Worm (Caenorhabditis elegans) whole organism, mixed stage, embryonic: ENCODE measurements around the gene Y61A9LA.10.

Experiments used
- M03D4.4 ChIP-seq: sonication (generic microtip); optimal IDR thresholded peaks from 2 replicates; lab custom pipeline; 2017; ENCODE audit warnings: mild to moderate bottlenecking, missing genetic modification characterization, missing compliant biosample characterization
- bed-3 ChIP-seq: fragments of 200-800 bp; sonication (Bioruptor generic); optimal IDR thresholded peaks from 3 replicates; lab custom pipeline; 2018; ENCODE audit warnings: mild to moderate bottlenecking, missing genetic modification characterization, moderate library complexity, missing compliant biosample characterization
- blmp-1 ChIP-seq: fragments of 150-350 bp; optimal IDR thresholded peaks from 2 replicates; lab custom pipeline; 2014; ENCODE audit warnings: missing biosample characterization, missing genetic modification characterization
- ceh-39 ChIP-seq: fragments of 150-350 bp; optimal IDR thresholded peaks from 2 replicates; lab custom pipeline; 2014; ENCODE audit warnings: missing biosample characterization, missing genetic modification characterization
- ceh-43 ChIP-seq: fragments of 200-800 bp; sonication (Bioruptor generic); optimal IDR thresholded peaks from 2 replicates; lab custom pipeline; 2018; ENCODE audit warnings: mild to moderate bottlenecking, missing genetic modification characterization, moderate library complexity, missing compliant biosample characterization
- ceh-83 ChIP-seq: fragments of 200-800 bp; sonication (Bioruptor generic); optimal IDR thresholded peaks from 2 replicates; lab custom pipeline; 2018; ENCODE audit warnings: mild to moderate bottlenecking, missing genetic modification characterization, missing compliant biosample characterization
- ces-1 ChIP-seq: fragments of 150-350 bp; optimal IDR thresholded peaks from 2 replicates; lab custom pipeline; 2014; ENCODE audit warnings: missing biosample characterization, missing genetic modification reagents, missing genetic modification characterization
- cnd-1 ChIP-seq: fragments of 200-800 bp; sonication (Bioruptor generic); optimal IDR thresholded peaks from 2 replicates; lab custom pipeline; 2018; ENCODE audit warnings: mild to moderate bottlenecking, missing genetic modification characterization, missing compliant biosample characterization
- drap-1 ChIP-seq: fragments of 200-800 bp; sonication (Bioruptor generic); optimal IDR thresholded peaks from 3 replicates; lab custom pipeline; 2018; ENCODE audit warnings: mild to moderate bottlenecking, missing genetic modification characterization, missing compliant biosample characterization
- elt-1 ChIP-seq: sonication (generic microtip); optimal IDR thresholded peaks from 2 replicates; lab custom pipeline; 2017; ENCODE audit warnings: missing genetic modification characterization, mild to moderate bottlenecking, missing compliant biosample characterization, antibody characterized with exemption, moderate library complexity, borderline replicate concordance; ENCODE audit not compliant: insufficient read depth
- elt-3 ChIP-seq: fragments of 150-350 bp; optimal IDR thresholded peaks from 2 replicates; lab custom pipeline; 2014; ENCODE audit warnings: missing biosample characterization, missing genetic modification characterization
- flh-1 ChIP-seq: fragments of 200-800 bp; sonication (Bioruptor generic); optimal IDR thresholded peaks from 2 replicates; lab custom pipeline; 2018; ENCODE audit warnings: mild to moderate bottlenecking, missing genetic modification characterization, moderate library complexity, missing compliant biosample characterization
- ham-2 ChIP-seq: fragments of 200-800 bp; sonication (Bioruptor generic); optimal IDR thresholded peaks from 2 replicates; lab custom pipeline; 2018; ENCODE audit warnings: mild to moderate bottlenecking, missing genetic modification characterization, missing compliant biosample characterization
- hlh-1 ChIP-seq: fragments of 150-350 bp; optimal IDR thresholded peaks from 2 replicates; lab custom pipeline; 2014; ENCODE audit warnings: missing biosample characterization, missing genetic modification reagents, missing genetic modification characterization
- lin-13 ChIP-seq: fragments of 150-350 bp; optimal IDR thresholded peaks from 2 replicates; lab custom pipeline; 2014; ENCODE audit warnings: missing biosample characterization, missing genetic modification characterization
- lin-32 ChIP-seq: fragments of 200-800 bp; sonication (Bioruptor generic); optimal IDR thresholded peaks from 2 replicates; lab custom pipeline; 2018; ENCODE audit warnings: mild to moderate bottlenecking, missing genetic modification characterization, missing compliant biosample characterization
- lsy-2 ChIP-seq: fragments of 150-350 bp; optimal IDR thresholded peaks from 2 replicates; lab custom pipeline; 2014; ENCODE audit warnings: missing biosample characterization, missing genetic modification characterization
- mab-5 ChIP-seq: fragments of 150-350 bp; optimal IDR thresholded peaks from 2 replicates; lab custom pipeline; 2014; ENCODE audit warnings: missing biosample characterization, missing genetic modification characterization
- mep-1 ChIP-seq: fragments of 150-350 bp; optimal IDR thresholded peaks from 2 replicates; lab custom pipeline; 2017; ENCODE audit warnings: missing biosample characterization, missing genetic modification reagents, missing genetic modification characterization, inconsistent platforms
- mls-2 ChIP-seq: sonication (generic microtip); optimal IDR thresholded peaks from 2 replicates; lab custom pipeline; 2016; ENCODE audit warnings: mild to moderate bottlenecking, missing genetic modification characterization, moderate library complexity, missing compliant biosample characterization
- nhr-12 ChIP-seq: fragments of 150-350 bp; optimal IDR thresholded peaks from 2 replicates; lab custom pipeline; 2014; ENCODE audit warnings: missing biosample characterization, missing genetic modification characterization
- nhr-2 ChIP-seq: fragments of 150-350 bp; optimal IDR thresholded peaks from 2 replicates; lab custom pipeline; 2014; ENCODE audit warnings: missing biosample characterization, missing genetic modification characterization
- nhr-237 ChIP-seq: fragments of 150-350 bp; optimal IDR thresholded peaks from 2 replicates; lab custom pipeline; 2014; ENCODE audit warnings: missing biosample characterization, missing genetic modification characterization
- nhr-28 ChIP-seq: fragments of 150-350 bp; optimal IDR thresholded peaks from 2 replicates; lab custom pipeline; 2014; ENCODE audit warnings: missing biosample characterization, missing genetic modification characterization
- nhr-76 ChIP-seq: sonication (generic microtip); optimal IDR thresholded peaks from 2 replicates; lab custom pipeline; 2017; ENCODE audit warnings: missing biosample characterization, missing genetic modification characterization
- pha-4 ChIP-seq: fragments of 150-350 bp; optimal IDR thresholded peaks from 2 replicates; lab custom pipeline; 2018; ENCODE audit warnings: missing biosample characterization, missing genetic modification reagents, missing genetic modification characterization
- sem-2 ChIP-seq: fragments of 200-800 bp; sonication (Bioruptor generic); optimal IDR thresholded peaks from 2 replicates; lab custom pipeline; 2018; ENCODE audit warnings: mild to moderate bottlenecking, missing genetic modification characterization, missing compliant biosample characterization
- snpc-4 ChIP-seq: fragments of 150-350 bp; optimal IDR thresholded peaks from 2 replicates; lab custom pipeline; 2014; ENCODE audit warnings: missing biosample characterization, missing genetic modification characterization
- sptf-1 ChIP-seq: sonication (generic microtip); optimal IDR thresholded peaks from 2 replicates; lab custom pipeline; 2017; ENCODE audit warnings: mild to moderate bottlenecking, missing genetic modification characterization, moderate library complexity, missing compliant biosample characterization
- tbx-8 ChIP-seq: fragments of 200-800 bp; sonication (Bioruptor generic); optimal IDR thresholded peaks from 2 replicates; lab custom pipeline; 2018; ENCODE audit warnings: mild to moderate bottlenecking, missing genetic modification characterization, moderate library complexity, missing compliant biosample characterization
- unc-120 ChIP-seq: sonication (generic microtip); optimal IDR thresholded peaks from 2 replicates; lab custom pipeline; 2017; ENCODE audit warnings: missing genetic modification characterization, missing compliant biosample characterization; ENCODE audit not compliant: poor library complexity, severe bottlenecking
- unc-39 ChIP-seq: fragments of 150-350 bp; optimal IDR thresholded peaks from 2 replicates; lab custom pipeline; 2014; ENCODE audit warnings: missing biosample characterization, missing genetic modification characterization
- unc-62 ChIP-seq: fragments of 150-350 bp; optimal IDR thresholded peaks from 2 replicates; lab custom pipeline; 2014; ENCODE audit warnings: missing biosample characterization, missing genetic modification reagents, missing genetic modification characterization
- zip-8 ChIP-seq: fragments of 150-350 bp; optimal IDR thresholded peaks from 2 replicates; lab custom pipeline; 2014; ENCODE audit warnings: missing biosample characterization, missing genetic modification characterization
- ztf-11 ChIP-seq: fragments of 150-350 bp; optimal IDR thresholded peaks from 2 replicates; lab custom pipeline; 2014; ENCODE audit warnings: missing biosample characterization, missing genetic modification characterization

Gene Y61A9LA.10

ce11 chrV:4615802-4616201 lies at the start of gene Y61A9LA.10, which contains the start of gene F54D11.4:
Gene Y61A9LA.10, minus strand, starts transcription at chrV:4615817.
Gene F54D11.4, plus strand, starts transcription at chrV:4616151.
- peak; percentile 64 for TF ChIP-seq sptf-1 (tag; lab: Kevin White, UChicago)
- TF ChIP-seq snpc-4 (tag; lab: Kevin White, UChicago) = no peak
- no peak for TF ChIP-seq lin-32 (GFP tag; lab: Kevin White, UChicago)
- TF ChIP-seq tbx-8 (GFP tag; lab: Kevin White, UChicago) = no peak
- peak; percentile 22 for TF ChIP-seq ceh-43 (GFP tag; lab: Kevin White, UChicago)
- TF ChIP-seq mab-5 = no peak
- TF ChIP-seq ceh-83 (GFP tag; lab: Kevin White, UChicago) = no peak
- peak; percentile 14 for TF ChIP-seq nhr-237 (tag; lab: Kevin White, UChicago)
- TF ChIP-seq sem-2 (GFP tag; lab: Kevin White, UChicago) = no peak
- TF ChIP-seq ham-2 (GFP tag; lab: Kevin White, UChicago) = no peak
- TF ChIP-seq lin-13 (tag; lab: Kevin White, UChicago) = no peak
- no peak for TF ChIP-seq drap-1 (GFP tag; lab: Kevin White, UChicago)
- no peak for TF ChIP-seq unc-39 (tag; lab: Kevin White, UChicago)
- TF ChIP-seq elt-3 (tag; lab: Kevin White, UChicago) = no peak
- peak; percentile 65 for TF ChIP-seq ces-1 (GFP tag; lab: Kevin White, UChicago)
- peak; percentile 4 for TF ChIP-seq bed-3
- no peak for TF ChIP-seq flh-1
- TF ChIP-seq nhr-76 (tag; lab: Kevin White, UChicago) = no peak
- TF ChIP-seq mep-1 (tag; lab: Kevin White, UChicago) = peak; percentile 75
- TF ChIP-seq elt-1 (tag; lab: Kevin White, UChicago) = no peak
- TF ChIP-seq nhr-2 (tag; lab: Kevin White, UChicago) = no peak
- no peak for TF ChIP-seq cnd-1 (tag; lab: Kevin White, UChicago)
- no peak for TF ChIP-seq nhr-28
- no peak for TF ChIP-seq pha-4
- no peak for TF ChIP-seq unc-120 (tag; lab: Kevin White, UChicago)
- TF ChIP-seq zip-8 = no peak
- TF ChIP-seq nhr-12 = no peak
- no peak for TF ChIP-seq hlh-1 (tag; lab: Kevin White, UChicago)
- TF ChIP-seq blmp-1 = no peak
- TF ChIP-seq unc-62 = no peak
- TF ChIP-seq ztf-11 (tag; lab: Kevin White, UChicago) = no peak
- TF ChIP-seq ceh-39 (tag; lab: Kevin White, UChicago) = peak; percentile 13
- no peak for TF ChIP-seq mls-2 (tag; lab: Kevin White, UChicago)
- peak; percentile 42 for TF ChIP-seq M03D4.4
- peak; percentile 20 for TF ChIP-seq lsy-2 (tag; lab: Kevin White, UChicago)

ce11 chrV:4662400-4662799 lies 46.8 kb upstream of the Y61A9LA.10 start, which contains the start of gene srx-74:
Gene srx-74, minus strand, starts transcription at chrV:4662500.
- TF ChIP-seq sptf-1 (tag; lab: Kevin White, UChicago) (no peak), nhr-76 (tag; lab: Kevin White, UChicago) (no peak), flh-1 (no peak)

- TF ChIP-seq bed-3 (no peak), tbx-8 (GFP tag; lab: Kevin White, UChicago) (no peak), nhr-76 (tag; lab: Kevin White, UChicago) (no peak), unc-120 (tag; lab: Kevin White, UChicago) (no peak), nhr-2 (tag; lab: Kevin White, UChicago) (no peak), M03D4.4 (no peak), nhr-12 (no peak), sem-2 (GFP tag; lab: Kevin White, UChicago) (no peak), mls-2 (tag; lab: Kevin White, UChicago) (no peak), elt-1 (tag; lab: Kevin White, UChicago) (no peak), sptf-1 (tag; lab: Kevin White, UChicago) (no peak)
Measured at ce11 chrV:4655175-4655574, 39.6 kb upstream of the Y61A9LA.10 start, which contains the start of gene F41F3.9. Gene F41F3.9, plus strand, starts transcription at chrV:4655475.
